Fruit fly (Drosophila melanogaster): ENCODE results near the gene elm.

- peak; percentile 56 for TF ChIP-seq CG16779 (tag; optimal IDR thresholded peaks at IDR 0.05)
- TF ChIP-seq Ets21C (GFP tag; optimal IDR thresholded peaks at IDR 0.05) = peak; percentile 94
- TF ChIP-seq CG31627 (GFP tag; optimal IDR thresholded peaks at IDR 0.05) = peak; percentile 95
- peak; percentile 83 for TF ChIP-seq Lpt (GFP tag; optimal IDR thresholded peaks at IDR 0.05)
- TF ChIP-seq CG8119 (GFP tag; IDR thresholded peaks at IDR 0.05) = peak; percentile 87
- TF ChIP-seq Eip75B (GFP tag; optimal IDR thresholded peaks at IDR 0.05) = peak; percentile 89
- TF ChIP-seq lz (GFP tag; optimal IDR thresholded peaks at IDR 0.05) = peak; percentile 93
- TF ChIP-seq fd59A (GFP tag; optimal IDR thresholded peaks at IDR 0.05) = peak; percentile 83
Measured at dm6 chr3R:5668928-5669739, 14.5 kb upstream of the elm start, which contains the start of the genes Xe7 and Atg17.
